Fruit fly (Drosophila melanogaster): ENCODE data around the gene Aps.

Aps gene

DNA sequence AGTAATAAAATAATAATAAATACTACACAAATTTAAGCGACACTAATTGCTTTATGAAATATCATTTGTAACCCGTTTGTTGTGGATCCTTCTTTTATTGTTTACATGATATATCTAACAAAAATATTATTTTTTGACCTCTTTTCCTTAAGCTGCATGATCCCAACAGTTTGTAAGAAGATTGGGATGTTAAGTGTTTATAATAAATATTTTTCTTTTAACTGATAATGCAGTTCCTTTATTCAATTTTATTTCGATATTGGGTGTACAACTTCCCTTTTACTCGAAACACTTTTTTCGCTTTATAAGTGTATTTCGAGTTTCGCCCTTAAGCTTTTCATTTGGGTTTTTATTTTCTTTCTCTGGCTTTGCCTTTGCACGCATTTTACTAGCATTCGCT, 45.3 kb downstream of the Aps start (continued):
- TF ChIP-seq Met (GFP tag; optimal IDR thresholded peaks at IDR 0.05): peak; percentile 16
- no peak for TF ChIP-seq CG15336 (GFP tag; IDR thresholded peaks at IDR 0.05)
- TF ChIP-seq acj6 (GFP tag; optimal IDR thresholded peaks at IDR 0.05): peak; percentile 42
- peak; percentile 9 for TF ChIP-seq topi (GFP tag; optimal IDR thresholded peaks at IDR 0.05)
- TF ChIP-seq Smox (GFP tag; optimal IDR thresholded peaks at IDR 0.05): peak; percentile 10
- peak; percentile 42 for TF ChIP-seq CG10631 (GFP tag; optimal IDR thresholded peaks at IDR 0.05)
- TF ChIP-seq vri (GFP tag; optimal IDR thresholded peaks at IDR 0.05): no peak
- TF ChIP-seq CG8632 (GFP tag; optimal IDR thresholded peaks at IDR 0.05): no peak

DNA sequence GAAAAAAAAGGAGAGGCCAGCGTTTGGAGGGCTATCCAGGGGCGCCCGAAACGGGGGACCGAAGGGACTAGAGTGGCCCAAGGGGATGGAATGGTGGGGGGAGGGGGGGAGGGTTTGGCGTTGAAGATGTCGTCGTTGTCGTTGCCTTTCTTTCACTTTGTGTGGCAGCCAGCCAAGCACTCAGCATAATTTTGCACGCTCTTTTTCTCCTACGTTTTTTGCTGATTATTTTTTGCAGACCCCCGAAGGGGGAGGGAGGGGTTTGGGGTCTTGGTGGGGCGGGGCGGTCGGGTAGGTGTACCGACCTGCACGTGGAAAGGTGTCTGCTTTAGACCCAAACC, 45.8 kb downstream of the Aps start:
- TF ChIP-seq Hr4 (GFP tag; optimal IDR thresholded peaks at IDR 0.05) (no peak), CG11762 (GFP tag; optimal IDR thresholded peaks at IDR 0.05; ENCODE audit: insufficient read depth) (peak; percentile 32), vri (GFP tag; optimal IDR thresholded peaks at IDR 0.05) (no peak), Smox (GFP tag; optimal IDR thresholded peaks at IDR 0.05) (no peak), pdm3 (GFP tag; optimal IDR thresholded peaks at IDR 0.05) (no peak), CG8632 (GFP tag; optimal IDR thresholded peaks at IDR 0.05) (no peak), CG6276 (GFP tag; optimal IDR thresholded peaks at IDR 0.05) (no peak), CG7368 (GFP tag; optimal IDR thresholded peaks at IDR 0.05) (no peak), topi (GFP tag; optimal IDR thresholded peaks at IDR 0.05) (no peak), CG34406 (GFP tag; optimal IDR thresholded peaks at IDR 0.05) (no peak), OdsH (GFP tag; optimal IDR thresholded peaks at IDR 0.05) (no peak), CG8119 (GFP tag; IDR thresholded peaks at IDR 0.05) (no peak), Eip93F (GFP tag; optimal IDR thresholded peaks at IDR 0.05) (no peak), lz (GFP tag; optimal IDR thresholded peaks at IDR 0.05) (no peak), fd85E (GFP tag; optimal IDR thresholded peaks at IDR 0.05) (no peak), acj6 (GFP tag; optimal IDR thresholded peaks at IDR 0.05) (no peak), dac (GFP tag; optimal IDR thresholded peaks at IDR 0.05) (no peak), salr (GFP tag; optimal IDR thresholded peaks at IDR 0.05) (peak in 1 of 2 experiments; percentile 58), Ets21C (GFP tag; optimal IDR thresholded peaks at IDR 0.05) (no peak), CG15336 (GFP tag; IDR thresholded peaks at IDR 0.05) (no peak), Met (GFP tag; optimal IDR thresholded peaks at IDR 0.05) (no peak), CG16779 (tag; optimal IDR thresholded peaks at IDR 0.05) (no peak), cyc (GFP tag; optimal IDR thresholded peaks at IDR 0.05) (no peak), svp (GFP tag) (no peak), esn (GFP tag; optimal IDR thresholded peaks at IDR 0.05) (no peak), CG3032 (tag; optimal IDR thresholded peaks at IDR 0.05) (no peak), spab (GFP tag; optimal IDR thresholded peaks at IDR 0.05) (no peak), Sox102F (GFP tag; optimal IDR thresholded peaks at IDR 0.05) (no peak), CG32006 (GFP tag; optimal IDR thresholded peaks at IDR 0.05) (peak; percentile 28), achi (GFP tag; optimal IDR thresholded peaks at IDR 0.05) (no peak), CG1621 (tag; optimal IDR thresholded peaks at IDR 0.05) (no peak), fd59A (GFP tag; optimal IDR thresholded peaks at IDR 0.05) (no peak), CG3919 (GFP tag; optimal IDR thresholded peaks at IDR 0.05) (no peak), CG6792 (GFP tag; optimal IDR thresholded peaks at IDR 0.05) (no peak), Hr39 (GFP tag; optimal IDR thresholded peaks at IDR 0.05) (no peak), CG6854 (GFP tag; optimal IDR thresholded peaks at IDR 0.05) (no peak), Hr38 (GFP tag; optimal IDR thresholded peaks at IDR 0.05) (no peak), CG10669 (GFP tag; optimal IDR thresholded peaks at IDR 0.05) (no peak), eg (GFP tag; IDR thresholded peaks at IDR 0.05) (no peak), ss (GFP tag; optimal IDR thresholded peaks at IDR 0.05) (no peak), CG8319 (GFP tag; optimal IDR thresholded peaks at IDR 0.05) (peak; percentile 9), CG9139 (GFP tag; optimal IDR thresholded peaks at IDR 0.05) (no peak), Sox15 (GFP tag; optimal IDR thresholded peaks at IDR 0.05) (no peak), CG11294 (GFP tag; IDR thresholded peaks at IDR 0.05) (0 out of 2 replicates have a peak, but pooled peaks have one; percentile 4), Eip75B (GFP tag; optimal IDR thresholded peaks at IDR 0.05) (no peak), Blimp-1 (GFP tag; optimal IDR thresholded peaks at IDR 0.05) (peak; percentile 19), CG31627 (GFP tag; optimal IDR thresholded peaks at IDR 0.05) (no peak), CG4318 (GFP tag; optimal IDR thresholded peaks at IDR 0.05) (no peak), Gug (GFP tag; IDR thresholded peaks at IDR 0.05) (no peak)

Data from whole organism, prepupa.